Worm (Caenorhabditis elegans) whole organism, L4 larva: ENCODE results near the gene irld-2.
A peak's percentile ranks its signal among the peaks of the same experiment; 100 is the strongest.

Experiments used
- D1046.2 ChIP-seq: fragments of 200-800 bp; sonication (Bioruptor generic); IDR thresholded peaks from 2 replicates; pipeline ENCODE4 v1.3.6; 2022; ENCODE audit warnings: missing genetic modification characterization, missing compliant biosample characterization
- F10B5.3 ChIP-seq: sonication (generic microtip); optimal IDR thresholded peaks from 2 replicates; lab custom pipeline; 2016; ENCODE audit warnings: mild to moderate bottlenecking, missing genetic modification characterization, missing compliant biosample characterization
- F37D6.2 ChIP-seq: sonication (generic microtip); optimal IDR thresholded peaks from 2 replicates; lab custom pipeline; 2016; ENCODE audit warnings: mild to moderate bottlenecking, missing genetic modification characterization, missing compliant biosample characterization
- F44E2.7 ChIP-seq: fragments of 200-800 bp; sonication (Bioruptor generic); IDR thresholded peaks from 2 replicates; pipeline ENCODE4 v2.1.2; 2022; ENCODE audit warnings: missing genetic modification characterization, missing compliant biosample characterization
- R02D3.7 ChIP-seq: fragments of 150-350 bp; sonication (generic microtip); optimal IDR thresholded peaks from 3 replicates; lab custom pipeline; 2014; ENCODE audit warnings: missing biosample characterization, missing genetic modification characterization
- T20F7.1 ChIP-seq: fragments of 200-800 bp; sonication (Bioruptor generic); optimal IDR thresholded peaks from 2 replicates; lab custom pipeline; 2018; ENCODE audit warnings: mild to moderate bottlenecking, missing genetic modification characterization, missing compliant biosample characterization
- Y105C5A.15 ChIP-seq: fragments of 200-800 bp; sonication (Bioruptor generic); IDR thresholded peaks from 2 replicates; pipeline ENCODE4 v1.3.6; 2022; ENCODE audit warnings: missing genetic modification characterization, missing compliant biosample characterization
- Y75B8A.6 ChIP-seq: fragments of 200-800 bp; sonication (Bioruptor generic); IDR thresholded peaks from 2 replicates; pipeline ENCODE4 v1.3.6; 2022; ENCODE audit warnings: missing genetic modification reagents, missing genetic modification characterization, missing compliant biosample characterization
- aha-1 ChIP-seq: fragments of 150-350 bp; peaks from one replicate; lab custom pipeline; 2014; ENCODE audit warnings: missing biosample characterization, missing genetic modification characterization
- aly-2 ChIP-seq: sonication (generic microtip); optimal IDR thresholded peaks from 2 replicates; lab custom pipeline; 2018; ENCODE audit warnings: missing biosample characterization, missing genetic modification characterization
- ceh-20 ChIP-seq: fragments of 200-800 bp; sonication (Bioruptor generic); IDR thresholded peaks from 2 replicates; pipeline ENCODE4 v1.3.6; 2022; ENCODE audit warnings: missing genetic modification reagents, missing genetic modification characterization, missing compliant biosample characterization
- cey-2 ChIP-seq: sonication (generic microtip); optimal IDR thresholded peaks from 3 replicates; lab custom pipeline; 2017; ENCODE audit warnings: missing genetic modification characterization, mild to moderate bottlenecking, missing compliant biosample characterization, antibody characterized with exemption, borderline replicate concordance; ENCODE audit not compliant: insufficient read depth
- daf-16 ChIP-seq, 3 experiments: sonication (generic microtip); optimal IDR thresholded peaks; 2 replicates each; lab custom pipeline; 2016 to 2017; ENCODE audit warnings: missing genetic modification characterization in 3 of 3, missing genetic modification reagents in 3 of 3, mild to moderate bottlenecking in 2 of 3, missing compliant biosample characterization in 2 of 3, missing biosample characterization in 1 of 3, moderate library complexity in 1 of 3
- daf-8 ChIP-seq: fragments of 200-800 bp; sonication (Bioruptor generic); IDR thresholded peaks from 2 replicates; pipeline ENCODE4 v1.3.6; 2022; ENCODE audit warnings: missing genetic modification characterization, missing compliant biosample characterization
- dmd-8 ChIP-seq: fragments of 200-800 bp; sonication (Bioruptor generic); IDR thresholded peaks from 2 replicates; pipeline ENCODE4 v1.3.6; 2022; ENCODE audit warnings: missing genetic modification characterization, missing compliant biosample characterization
- duxl-1 ChIP-seq: sonication (generic microtip); optimal IDR thresholded peaks from 2 replicates; lab custom pipeline; 2016; ENCODE audit warnings: mild to moderate bottlenecking, missing genetic modification characterization, moderate library complexity, missing compliant biosample characterization; ENCODE audit not compliant: poor library complexity
- egl-27 ChIP-seq: sonication (generic microtip); optimal IDR thresholded peaks from 3 replicates; lab custom pipeline; 2017; ENCODE audit warnings: missing biosample characterization, missing genetic modification reagents, missing genetic modification characterization
- egl-43 ChIP-seq: fragments of 200-800 bp; sonication (Bioruptor generic); IDR thresholded peaks from 2 replicates; pipeline ENCODE4 v1.3.6; 2022; ENCODE audit warnings: missing genetic modification reagents, missing genetic modification characterization, missing compliant biosample characterization
- fos-1 ChIP-seq: fragments of 150-350 bp; optimal IDR thresholded peaks from 2 replicates; lab custom pipeline; 2014; ENCODE audit warnings: missing biosample characterization, missing genetic modification characterization
- hif-1 ChIP-seq, 2 experiments: sonication (generic microtip); optimal IDR thresholded peaks; 2 replicates each; lab custom pipeline; 2016 to 2017; ENCODE audit warnings: missing compliant biosample characterization in 2 of 2, missing genetic modification characterization in 2 of 2, missing genetic modification reagents in 2 of 2, missing genotype in 2 of 2, mild to moderate bottlenecking in 1 of 2
- hmg-1.1 ChIP-seq: fragments of 200-800 bp; sonication (Bioruptor generic); IDR thresholded peaks from 2 replicates; pipeline ENCODE4 v1.3.6; 2022; ENCODE audit warnings: missing genetic modification reagents, missing genetic modification characterization, missing compliant biosample characterization
- lim-7 ChIP-seq: fragments of 200-800 bp; sonication (Bioruptor generic); IDR thresholded peaks from 2 replicates; pipeline ENCODE4 v1.3.6; 2022; ENCODE audit warnings: missing genetic modification characterization, missing compliant biosample characterization
- lin-13 ChIP-seq: fragments of 150-350 bp; optimal IDR thresholded peaks from 2 replicates; lab custom pipeline; 2014; ENCODE audit warnings: missing biosample characterization, missing genetic modification reagents, missing genetic modification characterization
- lin-38 ChIP-seq: fragments of 200-800 bp; sonication (Bioruptor generic); IDR thresholded peaks from 2 replicates; pipeline ENCODE4 v1.3.6; 2022; ENCODE audit warnings: missing genetic modification reagents, missing genetic modification characterization, missing compliant biosample characterization
- lir-3 ChIP-seq: sonication (generic microtip); optimal IDR thresholded peaks from 2 replicates; lab custom pipeline; 2016; ENCODE audit warnings: mild to moderate bottlenecking, missing genetic modification characterization, missing compliant biosample characterization
- lsy-2 ChIP-seq, 2 experiments: fragments of 150-350 bp in 1 of 2; sonication (generic microtip) in 1 of 2; optimal IDR thresholded peaks; 2 replicates each; lab custom pipeline; 2014 to 2017; ENCODE audit warnings: missing biosample characterization in 2 of 2, missing genetic modification characterization in 2 of 2
- madf-5 ChIP-seq, 2 experiments: fragments of 200-800 bp; sonication (Bioruptor generic); IDR thresholded peaks; 2 replicates each; pipeline ENCODE4 v1.3.6; 2022; ENCODE audit warnings: missing compliant biosample characterization in 2 of 2, missing genetic modification characterization in 2 of 2
- mdt-29 ChIP-seq: fragments of 200-800 bp; sonication (Bioruptor generic); IDR thresholded peaks from 2 replicates; pipeline ENCODE4 v1.3.6; 2022; ENCODE audit warnings: missing genetic modification reagents, missing genetic modification characterization, missing compliant biosample characterization
- mes-2 ChIP-seq: sonication (generic microtip); optimal IDR thresholded peaks from 2 replicates; lab custom pipeline; 2016; ENCODE audit warnings: missing genotype, mild to moderate bottlenecking, missing genetic modification characterization, missing compliant biosample characterization; ENCODE audit not compliant: poor library complexity, severe bottlenecking
- mxl-3 ChIP-seq: fragments of 200-800 bp; sonication (Bioruptor generic); optimal IDR thresholded peaks from 2 replicates; lab custom pipeline; 2018; ENCODE audit warnings: mild to moderate bottlenecking, missing genetic modification characterization, missing compliant biosample characterization
- nhr-10 ChIP-seq: fragments of 150-350 bp; optimal IDR thresholded peaks from 2 replicates; lab custom pipeline; 2014; ENCODE audit warnings: missing biosample characterization, missing genetic modification characterization
- nhr-102 ChIP-seq: sonication (generic microtip); optimal IDR thresholded peaks from 2 replicates; lab custom pipeline; 2016; ENCODE audit warnings: mild to moderate bottlenecking, missing genetic modification characterization, moderate library complexity, missing compliant biosample characterization
- nhr-41 ChIP-seq: fragments of 200-800 bp; sonication (Bioruptor generic); IDR thresholded peaks from 2 replicates; pipeline ENCODE4 v1.3.6; 2022; ENCODE audit warnings: missing genetic modification reagents, missing genetic modification characterization, missing compliant biosample characterization
- nhr-48 ChIP-seq: sonication (generic microtip); optimal IDR thresholded peaks from 2 replicates; lab custom pipeline; 2016; ENCODE audit warnings: mild to moderate bottlenecking, missing genetic modification characterization, missing compliant biosample characterization
- nhr-76 ChIP-seq: fragments of 150-350 bp; optimal IDR thresholded peaks from 2 replicates; lab custom pipeline; 2014; ENCODE audit warnings: missing biosample characterization, missing genetic modification characterization
- nhr-77 ChIP-seq: fragments of 150-350 bp; optimal IDR thresholded peaks from 2 replicates; lab custom pipeline; 2014; ENCODE audit warnings: missing biosample characterization, missing genetic modification characterization
- pha-4 ChIP-seq, 2 experiments: fragments of 150-350 bp in 1 of 2; fragments of 200-800 bp in 1 of 2; sonication (Bioruptor generic) in 1 of 2; IDR thresholded peaks in 1 of 2; optimal IDR thresholded peaks in 1 of 2; 2 replicates each; pipeline versions ENCODE4 v1.3.6 to Lab custom; 2014 to 2022; ENCODE audit warnings: missing genetic modification characterization in 2 of 2, missing genetic modification reagents in 2 of 2, missing biosample characterization in 1 of 2, missing compliant biosample characterization in 1 of 2
- rbr-2 ChIP-seq: sonication (generic microtip); optimal IDR thresholded peaks from 2 replicates; lab custom pipeline; 2016; ENCODE audit warnings: missing genotype, missing genetic modification characterization, missing compliant biosample characterization
- sdz-12 ChIP-seq: fragments of 200-800 bp; sonication (Bioruptor generic); optimal IDR thresholded peaks from 2 replicates; lab custom pipeline; 2018; ENCODE audit warnings: mild to moderate bottlenecking, missing genetic modification characterization, missing compliant biosample characterization
- snpc-1.2 ChIP-seq: fragments of 200-800 bp; sonication (Bioruptor generic); IDR thresholded peaks from 2 replicates; pipeline ENCODE4 v1.3.6; 2022; ENCODE audit warnings: missing genetic modification reagents, missing genetic modification characterization, missing compliant biosample characterization
- tag-97 ChIP-seq: fragments of 200-800 bp; sonication (Bioruptor generic); IDR thresholded peaks from 2 replicates; pipeline ENCODE4 v1.3.6; 2022; ENCODE audit warnings: missing genetic modification characterization, missing compliant biosample characterization
- vab-7 ChIP-seq: fragments of 200-800 bp; sonication (Bioruptor generic); IDR thresholded peaks from 2 replicates; pipeline ENCODE4 v1.3.6; 2022; ENCODE audit warnings: missing genetic modification reagents, missing genetic modification characterization, missing compliant biosample characterization

Gene irld-2

ce11 chrX:13394971-13395370, at the start of gene irld-2:
Gene irld-2, minus strand, starts transcription at chrX:13395071.
- TF ChIP-seq aha-1 (tag; lab: Kevin White, UChicago) (peak; percentile 33), tag-97 (GFP tag; lab: Robert Waterston, UW) (no peak), lsy-2 (tag; optimal IDR thresholded peaks at IDR 0.05; lab: Kevin White, UChicago) (no peak)

ce11 chrX:13444267-13444666, 49.4 kb upstream of the irld-2 start:
- TF ChIP-seq aha-1 (tag; lab: Kevin White, UChicago) (peak; percentile 94), lin-38 (GFP tag; lab: Robert Waterston, UW) (peak; percentile 41; the same call in 1 of the 2 replicates), lim-7 (peak; percentile 65), mes-2 (tag; lab: Kevin White, UChicago) (no peak), madf-5 (GFP tag; IDR thresholded peaks at IDR 0.05; lab: Robert Waterston, UW) (0 out of 4 replicates have a peak, but pooled peaks of 1 of the 2 experiments have one; percentile 28), lin-13 (GFP tag; lab: Kevin White, UChicago) (no peak), F10B5.3 (no peak), egl-43 (GFP tag; lab: Robert Waterston, UW) (0 out of 2 replicates have a peak, but pooled peaks have one; percentile 37), daf-16 (GFP tag; optimal IDR thresholded peaks at IDR 0.05; lab: Kevin White, UChicago) (no peak), daf-16 (tag; optimal IDR thresholded peaks at IDR 0.05; lab: Kevin White, UChicago) (peak; percentile 35)

ce11 chrX:13443283-13443682, 48.4 kb upstream of the irld-2 start:
- TF ChIP-seq vab-7 (GFP tag; lab: Robert Waterston, UW) (peak; percentile 48; the same call in 1 of the 2 replicates), lim-7 (0 out of 2 replicates have a peak, but pooled peaks have one; percentile 46), snpc-1.2 (GFP tag; lab: Robert Waterston, UW) (peak; percentile 80), egl-43 (GFP tag; lab: Robert Waterston, UW) (peak; percentile 72), D1046.2 (GFP tag; lab: Robert Waterston, UW) (0 out of 2 replicates have a peak, but pooled peaks have one; percentile 21), daf-8 (GFP tag; lab: Robert Waterston, UW) (no peak), hif-1 (tag; optimal IDR thresholded peaks at IDR 0.05; lab: Kevin White, UChicago) (no peak), dmd-8 (GFP tag; lab: Robert Waterston, UW) (0 out of 2 replicates have a peak, but pooled peaks have one; percentile 15), duxl-1 (tag; lab: Kevin White, UChicago) (no peak), lin-38 (GFP tag; lab: Robert Waterston, UW) (peak; percentile 35), daf-16 (GFP tag; optimal IDR thresholded peaks at IDR 0.05; lab: Kevin White, UChicago) (peak in 1 of 2 experiments; percentile 18), daf-16 (tag; optimal IDR thresholded peaks at IDR 0.05; lab: Kevin White, UChicago) (no peak)
- TF ChIP-seq, all 104 proteins: peak for 8

ce11 chrX:13442446-13442845, 47.6 kb upstream of the irld-2 start:
- TF ChIP-seq ceh-20 (GFP tag; lab: Robert Waterston, UW): peak; percentile 62; the same call in 1 of the 2 replicates
- TF ChIP-seq mxl-3 (GFP tag; lab: Kevin White, UChicago): peak; percentile 38
- TF ChIP-seq rbr-2: peak; percentile 74
- TF ChIP-seq fos-1 (tag; lab: Kevin White, UChicago): no peak
- no peak for TF ChIP-seq mdt-29
- peak; percentile 66 for TF ChIP-seq F37D6.2 (tag; lab: Kevin White, UChicago)
- TF ChIP-seq Y105C5A.15 (GFP tag; lab: Robert Waterston, UW): 0 out of 2 replicates have a peak, but pooled peaks have one; percentile 63
- peak; percentile 31 for TF ChIP-seq nhr-48 (tag; lab: Kevin White, UChicago)
- peak; percentile 0 to 37 for TF ChIP-seq daf-16 (GFP tag; optimal IDR thresholded peaks at IDR 0.05; lab: Kevin White, UChicago)
- TF ChIP-seq daf-16 (tag; optimal IDR thresholded peaks at IDR 0.05; lab: Kevin White, UChicago): peak; percentile 52
- TF ChIP-seq lir-3: no peak
- no peak for TF ChIP-seq F44E2.7
- TF ChIP-seq nhr-76 (tag; lab: Kevin White, UChicago): no peak
- no peak for TF ChIP-seq T20F7.1 (GFP tag; lab: Kevin White, UChicago)
- TF ChIP-seq nhr-102: peak; percentile 56
- TF ChIP-seq aly-2 (tag; lab: Kevin White, UChicago): no peak
- no peak for TF ChIP-seq sdz-12
- TF ChIP-seq nhr-77 (tag; lab: Kevin White, UChicago): peak; percentile 19
- TF ChIP-seq cey-2: no peak
- TF ChIP-seq R02D3.7: no peak
- no peak for TF ChIP-seq Y75B8A.6
- TF ChIP-seq egl-27 (tag; lab: Kevin White, UChicago): no peak
- TF ChIP-seq pha-4 (GFP tag; IDR thresholded peaks at IDR 0.05; lab: Robert Waterston, UW): no peak
- no peak for TF ChIP-seq pha-4 (tag; optimal IDR thresholded peaks at IDR 0.05; lab: Kevin White, UChicago)
- no peak for TF ChIP-seq nhr-41 (GFP tag; lab: Robert Waterston, UW)
- TF ChIP-seq nhr-10 (tag; lab: Kevin White, UChicago): no peak
- TF ChIP-seq lsy-2 (tag; optimal IDR thresholded peaks at IDR 0.05; lab: Kevin White, UChicago): no peak
- peak; percentile 89 for TF ChIP-seq hmg-1.1 (GFP tag; lab: Robert Waterston, UW)
